Fruit fly (Drosophila melanogaster): Measurements from ENCODE around the gene CG15764.

Gene CG15764

dm6 chrX:5886764-5887555, 18.1 kb downstream of the CG15764 start:
- TF ChIP-seq CG11617 (GFP tag; optimal IDR thresholded peaks at IDR 0.05) (no peak), Mnt (GFP tag; optimal IDR thresholded peaks at IDR 0.05) (peak; percentile 12), tj (GFP tag; optimal IDR thresholded peaks at IDR 0.05) (peak; percentile 99), ovo (GFP tag; optimal IDR thresholded peaks at IDR 0.05) (no peak), pad (GFP tag; optimal IDR thresholded peaks at IDR 0.05) (peak; percentile 63), cnc (optimal IDR thresholded peaks at IDR 0.05) (no peak), Crg-1 (GFP tag; optimal IDR thresholded peaks at IDR 0.05) (no peak), CG12768 (GFP tag; optimal IDR thresholded peaks at IDR 0.05) (no peak), bab1 (GFP tag; optimal IDR thresholded peaks at IDR 0.05) (peak; percentile 43), Clk (GFP tag; optimal IDR thresholded peaks at IDR 0.05) (no peak)

DNA sequence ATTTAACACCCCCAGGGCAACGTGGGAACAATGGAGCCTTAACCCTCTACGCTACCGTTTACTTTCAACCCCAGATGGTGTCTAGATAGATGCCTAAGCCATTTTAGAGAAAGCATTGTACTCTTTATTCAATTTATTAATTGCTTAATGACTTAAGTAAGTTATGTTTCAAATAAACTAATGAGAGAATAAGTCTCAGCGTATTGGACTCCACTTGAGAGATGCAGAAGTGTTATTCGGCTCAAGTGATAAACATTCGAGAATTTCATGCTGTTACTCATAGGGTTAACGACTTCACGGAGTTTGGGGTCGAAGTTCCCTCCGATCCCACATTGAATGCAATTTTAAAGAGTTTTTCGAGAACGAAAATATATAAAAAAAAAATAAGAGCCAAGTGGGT, 19.4 kb downstream of the CG15764 start:
- no peak for TF ChIP-seq kay (GFP tag; ENCODE audit: borderline replicate concordance)

DNA sequence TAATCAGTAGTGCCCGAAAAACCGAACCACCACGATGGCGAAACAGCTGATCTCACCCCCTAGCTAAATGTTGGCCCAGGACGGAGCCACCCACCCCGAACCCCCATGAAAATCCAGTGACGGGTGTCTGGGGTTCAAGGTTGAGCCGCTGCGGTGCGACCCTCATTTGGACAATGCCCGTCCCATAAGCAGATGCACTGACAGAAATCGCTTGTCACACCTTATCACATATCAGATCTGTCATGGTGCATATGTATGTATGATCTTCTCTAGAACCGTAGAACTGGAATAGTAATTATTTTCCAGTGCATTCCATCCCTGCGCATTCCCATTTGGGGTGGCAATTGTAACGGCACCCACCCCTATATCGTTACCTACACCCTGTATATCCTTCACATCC, 20.0 kb downstream of the CG15764 start:
- TF ChIP-seq toe (GFP tag; optimal IDR thresholded peaks at IDR 0.05) (no peak), cnc (optimal IDR thresholded peaks at IDR 0.05) (no peak), Hr96 (GFP tag; optimal IDR thresholded peaks at IDR 0.05) (no peak), CG11617 (GFP tag; optimal IDR thresholded peaks at IDR 0.05) (no peak), ovo (GFP tag; optimal IDR thresholded peaks at IDR 0.05) (no peak), CG33017 (tag; optimal IDR thresholded peaks at IDR 0.05) (no peak), bab1 (GFP tag; optimal IDR thresholded peaks at IDR 0.05) (no peak), Mnt (GFP tag; optimal IDR thresholded peaks at IDR 0.05) (no peak), CG5204 (GFP tag; optimal IDR thresholded peaks at IDR 0.05) (no peak), pad (GFP tag; optimal IDR thresholded peaks at IDR 0.05) (no peak), CG1620 (GFP tag; optimal IDR thresholded peaks at IDR 0.05) (no peak), Crg-1 (GFP tag; optimal IDR thresholded peaks at IDR 0.05) (no peak), CG14711 (tag; optimal IDR thresholded peaks at IDR 0.05) (no peak), CG12768 (GFP tag; optimal IDR thresholded peaks at IDR 0.05) (no peak)

dm6 chrX:5891666-5892444, 23.0 kb downstream of the CG15764 start:
- TF ChIP-seq toe (GFP tag; optimal IDR thresholded peaks at IDR 0.05): no peak
- no peak for TF ChIP-seq Mnt (GFP tag; optimal IDR thresholded peaks at IDR 0.05)
- TF ChIP-seq tj (GFP tag; optimal IDR thresholded peaks at IDR 0.05): no peak
- TF ChIP-seq CG33017 (tag; optimal IDR thresholded peaks at IDR 0.05): no peak
- peak; percentile 54 for TF ChIP-seq CG7101 (tag; optimal IDR thresholded peaks at IDR 0.05)
- TF ChIP-seq CG7045 (GFP tag; optimal IDR thresholded peaks at IDR 0.05): no peak
- TF ChIP-seq CG1620 (GFP tag; optimal IDR thresholded peaks at IDR 0.05): no peak
- TF ChIP-seq CG14711 (tag; optimal IDR thresholded peaks at IDR 0.05): peak; percentile 68
- TF ChIP-seq CG5204 (GFP tag; optimal IDR thresholded peaks at IDR 0.05): no peak
- no peak for TF ChIP-seq Crg-1 (GFP tag; optimal IDR thresholded peaks at IDR 0.05)
- no peak for TF ChIP-seq kay (GFP tag; ENCODE audit: borderline replicate concordance)
- no peak for TF ChIP-seq Clk (GFP tag; optimal IDR thresholded peaks at IDR 0.05)
- TF ChIP-seq bab1 (GFP tag; optimal IDR thresholded peaks at IDR 0.05): peak; percentile 67
- TF ChIP-seq cic (GFP tag; optimal IDR thresholded peaks at IDR 0.05): no peak
- no peak for TF ChIP-seq CG11617 (GFP tag; optimal IDR thresholded peaks at IDR 0.05)
- TF ChIP-seq pad (GFP tag; optimal IDR thresholded peaks at IDR 0.05): peak; percentile 13
- TF ChIP-seq cnc (optimal IDR thresholded peaks at IDR 0.05): no peak
- TF ChIP-seq ovo (GFP tag; optimal IDR thresholded peaks at IDR 0.05): no peak
- no peak for TF ChIP-seq CG12768 (GFP tag; optimal IDR thresholded peaks at IDR 0.05)
- no peak for TF ChIP-seq Hr96 (GFP tag; optimal IDR thresholded peaks at IDR 0.05)

DNA sequence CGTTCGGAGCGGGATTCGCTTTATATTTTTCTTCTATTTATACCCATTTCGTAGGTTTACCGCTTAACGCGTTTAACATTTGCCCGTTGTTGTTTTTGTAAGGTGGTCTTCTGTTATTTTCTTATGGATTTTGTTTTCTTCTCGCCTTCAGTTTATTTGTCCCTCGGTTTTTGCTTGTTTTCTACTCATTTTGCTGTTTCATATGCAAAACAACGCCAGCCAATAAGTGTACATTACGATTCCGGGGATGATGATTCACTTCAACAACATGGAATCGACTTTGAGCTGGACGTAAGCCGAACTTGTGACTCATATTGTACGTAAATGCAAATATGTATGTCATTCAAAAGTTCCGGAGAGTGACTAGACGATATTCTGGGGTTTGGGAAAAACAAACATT, 23.6 kb downstream of the CG15764 start:
- TF ChIP-seq CG1620 (GFP tag; optimal IDR thresholded peaks at IDR 0.05) (no peak), kay (GFP tag; ENCODE audit: borderline replicate concordance) (peak; percentile 61)

DNA sequence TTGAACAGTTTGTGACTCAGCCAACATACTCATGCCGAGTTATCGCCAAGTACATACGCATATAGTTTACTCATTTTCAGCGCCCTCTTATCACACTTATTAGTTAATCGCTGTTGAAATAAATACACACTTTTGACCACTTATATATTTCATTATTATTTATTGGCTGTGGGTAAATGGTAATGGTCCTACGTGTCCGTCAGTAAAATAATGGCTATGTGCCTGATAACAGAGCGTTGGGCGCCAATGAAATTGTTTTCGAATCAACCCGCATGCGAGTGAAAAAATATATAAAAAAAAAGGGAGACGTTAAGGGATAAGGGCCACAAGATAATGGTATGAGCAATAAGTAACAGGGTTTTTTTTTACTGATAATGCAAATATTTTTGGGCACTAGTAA, 24.3 kb downstream of the CG15764 start:
- TF ChIP-seq cic (GFP tag; optimal IDR thresholded peaks at IDR 0.05) (peak; percentile 42), CG7101 (tag; optimal IDR thresholded peaks at IDR 0.05) (no peak), Crg-1 (GFP tag; optimal IDR thresholded peaks at IDR 0.05) (no peak)
